Worm (Caenorhabditis elegans) whole organism, L4 larva: ENCODE results near the gene srh-41.

Experiments
- F49E8.2 ChIP-seq: sonication (generic microtip); optimal IDR thresholded peaks from 2 replicates; lab custom pipeline; 2016; ENCODE audit warnings: missing compliant biosample characterization, mild to moderate bottlenecking, missing genetic modification characterization, borderline replicate concordance
- ama-1 ChIP-seq: fragments of 150-350 bp; optimal IDR thresholded peaks from 2 replicates; lab custom pipeline; 2014; ENCODE audit warnings: inconsistent platforms, mixed read lengths

DNA sequence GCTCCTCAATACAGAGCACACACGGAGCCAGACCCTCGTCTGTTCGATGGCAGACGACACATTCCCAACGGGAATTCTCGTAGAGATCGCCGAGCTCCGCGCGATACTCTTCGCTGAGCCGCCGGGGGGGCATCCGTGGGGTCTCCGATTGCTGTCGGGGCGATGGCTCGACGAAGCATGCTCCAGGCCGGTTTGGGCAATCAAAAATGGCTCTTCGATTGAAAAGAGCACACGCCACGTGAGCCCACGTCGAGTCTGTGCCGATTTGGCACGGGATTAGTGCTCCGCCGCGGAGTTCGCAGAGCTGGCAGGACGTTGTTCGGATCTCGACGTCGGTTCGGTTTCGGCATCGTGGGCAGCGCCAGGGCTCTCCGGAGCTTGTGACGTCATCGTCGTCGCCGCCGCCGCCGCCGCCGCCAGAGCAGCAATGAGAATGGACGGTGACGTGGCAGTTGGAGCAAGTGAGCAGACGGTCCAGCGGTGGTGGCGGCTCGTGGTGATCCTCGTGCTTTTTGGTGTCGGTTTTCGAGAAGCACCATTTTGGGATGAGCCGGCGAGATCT, 49.9 kb downstream of the srh-41 start:
- no peak for TF ChIP-seq F49E8.2 (tag; lab: Kevin White, UChicago)
- TF ChIP-seq ama-1 = no peak
